Worm (Caenorhabditis elegans): Measurements from ENCODE around the gene T28A8.4.

DNA sequence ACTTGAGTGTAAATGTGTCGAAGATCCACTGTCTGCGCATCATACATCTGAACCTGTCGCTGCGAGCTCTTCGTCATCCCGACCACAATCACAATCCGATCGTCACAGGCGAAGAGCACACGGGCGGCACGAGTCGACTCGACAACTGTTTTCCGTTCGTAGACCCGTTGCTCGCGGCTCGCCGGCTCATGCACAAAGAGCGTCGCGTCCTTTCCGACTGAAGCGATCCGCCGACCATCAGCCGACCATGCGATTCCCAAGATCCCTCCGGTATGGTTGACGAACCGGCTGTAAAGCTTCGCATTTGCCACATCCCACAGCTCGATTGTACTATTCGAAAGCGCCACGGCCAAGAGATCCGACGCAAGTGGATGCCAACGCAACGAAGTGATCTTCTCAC is 15.0 kb downstream of the T28A8.4 start:
- no peak for TF ChIP-seq klf-2 (GFP tag; conservative IDR thresholded peaks at IDR 0.05)
- TF ChIP-seq med-1 (GFP tag; optimal IDR thresholded peaks at IDR 0.05; ENCODE audit: insufficient read depth) = no peak
- TF ChIP-seq cog-1 (tag; optimal IDR thresholded peaks at IDR 0.05) = no peak
- TF ChIP-seq ref-1 (GFP tag; conservative IDR thresholded peaks at IDR 0.05) = no peak
- TF ChIP-seq flt-1 (GFP tag; IDR thresholded peaks at IDR 0.05) = no peak

Data from whole organism, midembryonic.